Fruit fly (Drosophila melanogaster): Measurements from ENCODE around the gene cher.
A peak's percentile ranks its signal among the peaks of the same experiment; 100 is the strongest.

dm6 chr3R:17147647-17148244 lies 22.6 kb upstream of the cher start:
- TF ChIP-seq Clk (GFP tag; optimal IDR thresholded peaks at IDR 0.05) = no peak
- TF ChIP-seq CG33017 (tag; optimal IDR thresholded peaks at IDR 0.05) = no peak
- no peak for TF ChIP-seq toe (GFP tag; optimal IDR thresholded peaks at IDR 0.05)
- no peak for TF ChIP-seq CG7045 (GFP tag; optimal IDR thresholded peaks at IDR 0.05)
- TF ChIP-seq Hr96 (GFP tag; optimal IDR thresholded peaks at IDR 0.05) = no peak
- no peak for TF ChIP-seq bab1 (GFP tag; optimal IDR thresholded peaks at IDR 0.05)
- no peak for TF ChIP-seq kay (GFP tag; ENCODE audit: borderline replicate concordance)
- TF ChIP-seq Crg-1 (GFP tag; optimal IDR thresholded peaks at IDR 0.05) = no peak
- no peak for TF ChIP-seq CG5204 (GFP tag; optimal IDR thresholded peaks at IDR 0.05)
- TF ChIP-seq CG7101 (tag; optimal IDR thresholded peaks at IDR 0.05) = peak; percentile 7

Data from whole organism, adult.